Fruit fly (Drosophila melanogaster) Kc167 (cell line): ENCODE data around the gene Mtch.

Source experiments
- Myc ChIP-seq: fragments of >200 bp; optimal IDR thresholded peaks from 2 replicates; lab custom pipeline; 2017; ENCODE audit warnings: missing external identifiers
- Sin3A ChIP-seq: fragments of >200 bp; optimal IDR thresholded peaks from 2 replicates; lab custom pipeline; 2018; ENCODE audit warnings: missing external identifiers
- h ChIP-seq: fragments of >200 bp; optimal IDR thresholded peaks from 3 replicates; lab custom pipeline; 2018; ENCODE audit warnings: missing external identifiers
- insv ChIP-seq: fragments of >200 bp; optimal IDR thresholded peaks from 3 replicates; lab custom pipeline; 2018; ENCODE audit warnings: missing external identifiers
- psq ChIP-seq: fragments of >200 bp; optimal IDR thresholded peaks from 2 replicates; lab custom pipeline; 2017; ENCODE audit warnings: missing external identifiers
- ttk ChIP-seq: sonication (Bioruptor generic); optimal IDR thresholded peaks from 2 replicates; lab custom pipeline; 2017; ENCODE audit warnings: missing external identifiers

The Mtch gene

dm6 chr3L:216325-216724 is 31.9 kb downstream of the Mtch start, which contains the start of gene Kaz1-ORFB:
Gene Kaz1-ORFB, plus strand, starts transcription at chr3L:216625.
- no peak for TF ChIP-seq Sin3A
- TF ChIP-seq psq = no peak
- TF ChIP-seq Myc (lab: Kevin White, UChicago) = no peak
- TF ChIP-seq ttk (lab: Kevin White, UChicago) = no peak
- no peak for TF ChIP-seq h (lab: Kevin White, UChicago)
- no peak for TF ChIP-seq insv (lab: Kevin White, UChicago)

dm6 chr3L:217480-218118 is 33.2 kb downstream of the Mtch start, which contains the start of gene CG13877:
Gene CG13877, plus strand, starts transcription at chr3L:218068.
- TF ChIP-seq psq (no peak), Sin3A (no peak), Myc (lab: Kevin White, UChicago) (no peak), insv (lab: Kevin White, UChicago) (no peak), h (lab: Kevin White, UChicago) (no peak), ttk (lab: Kevin White, UChicago) (no peak)

- TF ChIP-seq ttk (lab: Kevin White, UChicago) (no peak), h (lab: Kevin White, UChicago) (no peak), Myc (lab: Kevin White, UChicago) (no peak), psq (no peak), insv (lab: Kevin White, UChicago) (no peak), Sin3A (no peak)
Observed at dm6 chr3L:223019-223902, 38.8 kb downstream of the Mtch start, which contains the start of the genes pyx and CG33229. Gene pyx, minus strand, starts transcription at chr3L:223069. Gene CG33229, plus strand, starts transcription at chr3L:223852.

dm6 chr3L:224004-224951 is 39.9 kb downstream of the Mtch start:
- TF ChIP-seq psq (no peak), Myc (lab: Kevin White, UChicago) (no peak), ttk (lab: Kevin White, UChicago) (no peak), insv (lab: Kevin White, UChicago) (no peak), h (lab: Kevin White, UChicago) (no peak), Sin3A (no peak)

- TF ChIP-seq insv (lab: Kevin White, UChicago) (no peak), Myc (lab: Kevin White, UChicago) (no peak), h (lab: Kevin White, UChicago) (no peak), Sin3A (no peak), ttk (lab: Kevin White, UChicago) (no peak), psq (no peak)
Observed at dm6 chr3L:225120-225519, 40.7 kb downstream of the Mtch start.

- TF ChIP-seq Myc (lab: Kevin White, UChicago) (no peak), ttk (lab: Kevin White, UChicago) (no peak), h (lab: Kevin White, UChicago) (no peak), psq (no peak), Sin3A (no peak), insv (lab: Kevin White, UChicago) (no peak)
Observed at dm6 chr3L:231504-231903, 47.1 kb downstream of the Mtch start, which contains the start of gene CG42846. Gene CG42846, minus strand, starts transcription at chr3L:231604.

- TF ChIP-seq Myc (lab: Kevin White, UChicago) = no peak
- TF ChIP-seq Sin3A = no peak
- TF ChIP-seq insv (lab: Kevin White, UChicago) = no peak
- TF ChIP-seq psq = no peak
- no peak for TF ChIP-seq h (lab: Kevin White, UChicago)
- TF ChIP-seq ttk (lab: Kevin White, UChicago) = no peak
Observed at dm6 chr3L:232267-232666, 47.8 kb downstream of the Mtch start, which contains the start of gene CG34454. Gene CG34454, minus strand, starts transcription at chr3L:232350.

dm6 chr3L:233251-233650 is 48.8 kb downstream of the Mtch start, which contains the start of gene CG34453:
Gene CG34453, minus strand, starts transcription at chr3L:233351.
- TF ChIP-seq Sin3A (no peak), ttk (lab: Kevin White, UChicago) (no peak), insv (lab: Kevin White, UChicago) (no peak), h (lab: Kevin White, UChicago) (no peak), psq (no peak), Myc (lab: Kevin White, UChicago) (no peak)

dm6 chr3L:234337-234736 is 49.9 kb downstream of the Mtch start:
- TF ChIP-seq ttk (lab: Kevin White, UChicago) (no peak), Myc (lab: Kevin White, UChicago) (no peak), insv (lab: Kevin White, UChicago) (no peak), Sin3A (no peak), h (lab: Kevin White, UChicago) (no peak), psq (no peak)
